Fruit fly (Drosophila melanogaster) whole organism, embryonic: ENCODE measurements around the gene CG16758.

Experiments
- ATbp ChIP-seq: fragments of 200-800 bp; sonication (Bioruptor generic); optimal IDR thresholded peaks from 2 replicates; lab custom pipeline; 2017; ENCODE audit warnings: missing biosample characterization, mild to moderate bottlenecking, missing genetic modification characterization, missing genetic modification reagents
- Abd-B ChIP-seq: fragments of 200-800 bp; sonication (Bioruptor generic); optimal IDR thresholded peaks from 2 replicates; lab custom pipeline; 2018; ENCODE audit warnings: missing biosample characterization, mild to moderate bottlenecking, missing genetic modification characterization, moderate library complexity
- Atf3 ChIP-seq: fragments of 200-800 bp; sonication (Bioruptor generic); optimal IDR thresholded peaks from 3 replicates; lab custom pipeline; 2016; ENCODE audit warnings: missing biosample characterization, missing genetic modification characterization
- Atf6 ChIP-seq: fragments of 200-800 bp; sonication (Bioruptor generic); IDR thresholded peaks from 2 replicates; pipeline ENCODE4 v1.3.6; 2022; ENCODE audit warnings: missing biosample characterization, missing genetic modification characterization
- C15 ChIP-seq: fragments of 200-800 bp; sonication (Bioruptor generic); IDR thresholded peaks from 3 replicates; pipeline ENCODE4 v1.3.6; 2022; ENCODE audit warnings: missing biosample characterization, missing genetic modification characterization
- CG10654 ChIP-seq: fragments of 200-800 bp; sonication (Bioruptor generic); optimal IDR thresholded peaks from 2 replicates; lab custom pipeline; 2016; ENCODE audit warnings: missing biosample characterization, missing genetic modification characterization
- CG11085 ChIP-seq: fragments of 200-800 bp; sonication (Bioruptor generic); IDR thresholded peaks from 2 replicates; pipeline ENCODE4 v1.3.6; 2022; ENCODE audit warnings: missing biosample characterization, missing genetic modification characterization
- CG11398 ChIP-seq: fragments of 200-800 bp; sonication (Bioruptor generic); optimal IDR thresholded peaks from 2 replicates; lab custom pipeline; 2016; ENCODE audit warnings: missing biosample characterization, missing genetic modification characterization
- CG11504 ChIP-seq: fragments of 200-800 bp; sonication (Bioruptor generic); optimal IDR thresholded peaks from 3 replicates; lab custom pipeline; 2019; ENCODE audit warnings: missing biosample characterization, mild to moderate bottlenecking, missing genetic modification characterization, moderate library complexity
- CG12769 ChIP-seq: fragments of 200-800 bp; sonication (Bioruptor generic); optimal IDR thresholded peaks from 2 replicates; lab custom pipeline; 2019; ENCODE audit warnings: missing biosample characterization, mild to moderate bottlenecking, missing genetic modification characterization, moderate library complexity
- CG17829 ChIP-seq: fragments of 200-800 bp; optimal IDR thresholded peaks from 2 replicates; lab custom pipeline; 2019; ENCODE audit warnings: missing biosample characterization, mild to moderate bottlenecking, missing genetic modification characterization, moderate library complexity
- CG2199 ChIP-seq: fragments of 200-800 bp; sonication (Bioruptor generic); IDR thresholded peaks from 3 replicates; pipeline ENCODE4 v1.3.6; 2022; ENCODE audit warnings: missing biosample characterization, missing genetic modification characterization
- CG30020 ChIP-seq: fragments of 200-800 bp; optimal IDR thresholded peaks from 2 replicates; lab custom pipeline; 2019; ENCODE audit warnings: missing biosample characterization, mild to moderate bottlenecking, missing genetic modification characterization, moderate library complexity
- CG31441 ChIP-seq: fragments of 200-800 bp; sonication (Bioruptor generic); IDR thresholded peaks from 2 replicates; pipeline ENCODE4 v1.3.6; 2022; ENCODE audit warnings: missing biosample characterization, missing genetic modification characterization
- CG4328 ChIP-seq: fragments of 200-800 bp; sonication (Bioruptor generic); optimal IDR thresholded peaks from 3 replicates; lab custom pipeline; 2017; ENCODE audit warnings: missing biosample characterization, missing genetic modification reagents, missing genetic modification characterization
- CG5953 ChIP-seq: fragments of 200-800 bp; sonication (Bioruptor generic); IDR thresholded peaks from 2 replicates; pipeline ENCODE4 v1.3.6; 2022; ENCODE audit warnings: missing biosample characterization, missing genetic modification characterization
- CG8089 ChIP-seq: fragments of 200-800 bp; sonication (Bioruptor generic); optimal IDR thresholded peaks from 3 replicates; lab custom pipeline; 2016; ENCODE audit warnings: missing biosample characterization, missing genetic modification characterization
- CG8765 ChIP-seq: fragments of 200-800 bp; sonication (Bioruptor generic); IDR thresholded peaks from 2 replicates; pipeline ENCODE4 v1.3.6; 2022; ENCODE audit warnings: missing biosample characterization, missing genetic modification characterization
- CkIIα-i1 ChIP-seq: fragments of 200-800 bp; sonication (Bioruptor generic); IDR thresholded peaks from 2 replicates; pipeline ENCODE4 v1.3.6; 2022; ENCODE audit warnings: missing biosample characterization, missing genetic modification characterization
- Drgx ChIP-seq: fragments of 200-800 bp; sonication (Bioruptor generic); IDR thresholded peaks from 2 replicates; pipeline ENCODE4 v1.3.6; 2022; ENCODE audit warnings: missing biosample characterization, missing genetic modification characterization
- Elba2 ChIP-seq: fragments of 200-800 bp; sonication (Bioruptor generic); optimal IDR thresholded peaks from 3 replicates; lab custom pipeline; 2016; ENCODE audit warnings: missing biosample characterization, missing genetic modification characterization
- HLH54F ChIP-seq: fragments of 200-800 bp; sonication (Bioruptor generic); optimal IDR thresholded peaks from 3 replicates; lab custom pipeline; 2016; ENCODE audit warnings: missing biosample characterization, missing genetic modification characterization
- Jarid2 ChIP-seq: fragments of 200-800 bp; sonication (Bioruptor generic); optimal IDR thresholded peaks from 3 replicates; lab custom pipeline; 2017; ENCODE audit warnings: mild to moderate bottlenecking, missing biosample characterization, missing genetic modification reagents, missing genetic modification characterization
- Lhr ChIP-seq: fragments of 200-800 bp; sonication (Bioruptor generic); optimal IDR thresholded peaks from 3 replicates; lab custom pipeline; 2017; ENCODE audit warnings: mild to moderate bottlenecking, missing biosample characterization, missing genetic modification reagents, missing genetic modification characterization
- Opbp ChIP-seq: fragments of 200-800 bp; sonication (Bioruptor generic); IDR thresholded peaks from 3 replicates; pipeline ENCODE4 v1.3.6; 2022; ENCODE audit warnings: missing biosample characterization, missing genetic modification characterization; ENCODE audit not compliant: partially characterized antibody
- Pdp1 ChIP-seq, 2 experiments: fragments of 200-800 bp; sonication (Bioruptor generic); optimal IDR thresholded peaks; 3 replicates each; lab custom pipeline; 2016; ENCODE audit warnings: missing biosample characterization in 2 of 2, missing genetic modification characterization in 2 of 2, mild to moderate bottlenecking in 1 of 2, moderate library complexity in 1 of 2
- Six4 ChIP-seq: fragments of 200-800 bp; sonication (Bioruptor generic); optimal IDR thresholded peaks from 2 replicates; lab custom pipeline; 2016; ENCODE audit warnings: missing biosample characterization, missing genetic modification characterization
- Spps ChIP-seq: fragments of 200-800 bp; sonication (Bioruptor generic); optimal IDR thresholded peaks from 2 replicates; lab custom pipeline; 2018; ENCODE audit warnings: missing biosample characterization, mild to moderate bottlenecking, missing genetic modification characterization
- Sry-δ ChIP-seq: fragments of 200-800 bp; sonication (Bioruptor generic); optimal IDR thresholded peaks from 2 replicates; lab custom pipeline; 2016; ENCODE audit warnings: missing biosample characterization, missing genetic modification characterization
- Taf1 ChIP-seq: fragments of 200-800 bp; sonication (Bioruptor generic); IDR thresholded peaks from 2 replicates; pipeline ENCODE4 v1.3.6; 2022; ENCODE audit warnings: missing biosample characterization, missing genetic modification characterization
- az2 ChIP-seq: fragments of 200-800 bp; sonication (Bioruptor generic); optimal IDR thresholded peaks from 3 replicates; lab custom pipeline; 2016; ENCODE audit warnings: missing biosample characterization, missing genetic modification characterization
- cg ChIP-seq: fragments of 200-800 bp; sonication (Bioruptor generic); optimal IDR thresholded peaks from 3 replicates; lab custom pipeline; 2019; ENCODE audit warnings: missing biosample characterization, mild to moderate bottlenecking, missing genetic modification characterization, moderate library complexity
- ci ChIP-seq: fragments of 200-800 bp; sonication (Bioruptor generic); IDR thresholded peaks from 3 replicates; pipeline ENCODE4 v1.3.6; 2022; ENCODE audit warnings: missing biosample characterization, missing genetic modification characterization
- da ChIP-seq: fragments of 200-800 bp; sonication (Bioruptor generic); optimal IDR thresholded peaks from 2 replicates; lab custom pipeline; 2016; ENCODE audit warnings: missing biosample characterization, missing genetic modification characterization
- dmrt99B ChIP-seq: fragments of 200-800 bp; sonication (Bioruptor generic); optimal IDR thresholded peaks from 2 replicates; lab custom pipeline; 2018; ENCODE audit warnings: missing biosample characterization, mild to moderate bottlenecking, missing genetic modification characterization, moderate library complexity
- ems ChIP-seq: fragments of 200-800 bp; sonication (Bioruptor generic); optimal IDR thresholded peaks from 3 replicates; lab custom pipeline; 2016; ENCODE audit warnings: missing biosample characterization, missing genetic modification characterization
- en ChIP-seq: fragments of 200-800 bp; sonication (Bioruptor generic); optimal IDR thresholded peaks from 2 replicates; lab custom pipeline; 2016; ENCODE audit warnings: missing biosample characterization, missing genetic modification characterization
- fd3F ChIP-seq: fragments of 200-800 bp; sonication (Bioruptor generic); optimal IDR thresholded peaks from 2 replicates; lab custom pipeline; 2018; ENCODE audit warnings: missing biosample characterization, mild to moderate bottlenecking, missing genetic modification characterization, moderate library complexity
- fd96Cb ChIP-seq: fragments of 200-800 bp; sonication (Bioruptor generic); optimal IDR thresholded peaks from 2 replicates; lab custom pipeline; 2018; ENCODE audit warnings: missing biosample characterization, mild to moderate bottlenecking, missing genetic modification characterization, moderate library complexity
- hkb ChIP-seq, 2 experiments: fragments of 200-800 bp in 1 of 2; fragments of >200 bp in 1 of 2; sonication (Bioruptor generic) in 1 of 2; IDR thresholded peaks in 1 of 2; optimal IDR thresholded peaks in 1 of 2; 2 replicates each; pipeline versions ENCODE4 v1.3.6 to Lab custom; 2017 to 2022; ENCODE audit warnings: missing biosample characterization in 1 of 2, missing genetic modification characterization in 1 of 2
- ind ChIP-seq: fragments of 200-800 bp; sonication (Bioruptor generic); optimal IDR thresholded peaks from 3 replicates; lab custom pipeline; 2016; ENCODE audit warnings: missing biosample characterization, missing genetic modification characterization
- ken ChIP-seq: fragments of 200-800 bp; sonication (Bioruptor generic); IDR thresholded peaks from 3 replicates; pipeline ENCODE4 v1.3.6; 2022; ENCODE audit warnings: missing biosample characterization, missing genetic modification characterization
- lola ChIP-seq, 3 experiments: fragments of >200 bp in 2 of 3; fragments of 200-800 bp in 1 of 3; sonication (Bioruptor generic) in 1 of 3; optimal IDR thresholded peaks; 2 replicates each; lab custom pipeline; 2017 to 2019; ENCODE audit warnings: missing biosample characterization in 3 of 3, missing genetic modification characterization in 3 of 3, mild to moderate bottlenecking in 1 of 3, moderate library complexity in 1 of 3
- nau ChIP-seq: fragments of 200-800 bp; sonication (Bioruptor generic); optimal IDR thresholded peaks from 3 replicates; lab custom pipeline; 2017; ENCODE audit warnings: missing biosample characterization, mild to moderate bottlenecking, missing genetic modification characterization, missing genetic modification reagents
- ranshi ChIP-seq: fragments of 200-800 bp; sonication (Bioruptor generic); IDR thresholded peaks from 2 replicates; pipeline ENCODE4 v1.3.6; 2022; ENCODE audit warnings: missing biosample characterization, missing genetic modification characterization
- row ChIP-seq: fragments of 200-800 bp; sonication (Bioruptor generic); IDR thresholded peaks from 3 replicates; pipeline ENCODE4 v1.3.6; 2022; ENCODE audit warnings: missing biosample characterization, missing genetic modification characterization
- seq ChIP-seq: fragments of 200-800 bp; sonication (Bioruptor generic); IDR thresholded peaks from 2 replicates; pipeline ENCODE4 v1.3.6; 2022; ENCODE audit warnings: missing biosample characterization, missing genetic modification characterization
- slbo ChIP-seq: fragments of 200-800 bp; sonication (Bioruptor generic); IDR thresholded peaks from 2 replicates; pipeline ENCODE4 v1.3.6; 2022; ENCODE audit warnings: missing biosample characterization, missing genetic modification characterization
- tin ChIP-seq: fragments of 200-800 bp; sonication (Bioruptor generic); optimal IDR thresholded peaks from 3 replicates; lab custom pipeline; 2016; ENCODE audit warnings: missing biosample characterization, missing genetic modification characterization
- trem ChIP-seq: fragments of 200-800 bp; optimal IDR thresholded peaks from 3 replicates; lab custom pipeline; 2019; ENCODE audit warnings: missing biosample characterization, mild to moderate bottlenecking, missing genetic modification characterization, moderate library complexity
- ttk ChIP-seq: fragments of 200-800 bp; sonication (Bioruptor generic); IDR thresholded peaks from 2 replicates; pipeline ENCODE4 v2.1.2; 2022; ENCODE audit warnings: missing biosample characterization, missing genetic modification characterization
- vvl ChIP-seq: fragments of 200-800 bp; sonication (Bioruptor generic); IDR thresholded peaks from 2 replicates; pipeline ENCODE4 v1.3.6; 2022; ENCODE audit warnings: missing biosample characterization, missing genetic modification characterization
- zfh2 ChIP-seq: fragments of 200-800 bp; sonication (Bioruptor generic); optimal IDR thresholded peaks from 2 replicates; lab custom pipeline; 2016; ENCODE audit warnings: missing biosample characterization, missing genetic modification characterization

Gene CG16758

DNA sequence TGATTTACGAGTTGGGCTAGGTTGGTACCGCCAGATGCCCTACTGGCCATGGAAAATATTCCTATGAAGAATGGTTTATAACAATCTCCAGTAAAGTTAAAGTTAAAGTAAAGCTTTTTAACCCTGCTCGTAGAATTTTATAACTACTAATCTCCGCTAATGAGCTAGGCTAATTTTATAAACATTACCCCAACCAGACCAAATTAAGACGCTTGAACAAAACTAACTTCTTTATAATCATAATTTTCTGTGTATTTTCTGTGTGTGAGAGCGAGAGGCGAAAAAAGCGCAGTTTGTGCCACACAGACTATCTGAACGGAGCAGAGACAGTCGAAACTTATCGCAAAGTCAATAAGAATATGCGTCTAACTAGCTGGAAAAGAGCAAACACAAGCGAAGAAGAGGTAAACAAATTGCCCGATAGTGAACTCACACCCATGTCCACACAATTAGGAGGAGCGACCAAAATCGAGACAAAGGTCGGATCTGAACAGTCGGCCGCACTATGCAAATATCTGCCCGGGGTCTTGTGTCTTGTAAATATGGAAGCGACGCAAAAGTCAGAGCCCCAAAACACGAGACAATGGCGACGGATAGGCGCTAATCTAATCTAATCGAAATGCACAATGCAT lies 33.7 kb upstream of the CG16758 start (continued):
- TF ChIP-seq trem (tag; lab: Kevin White, UChicago) (peak; percentile 41), CG12769 (peak; percentile 39), Lhr (GFP tag; lab: Kevin White, UChicago) (peak; percentile 57), ken (GFP tag; lab: Robert Waterston, UW) (no peak; the same call in 2 of the 3 replicates), ind (GFP tag; lab: Kevin White, UChicago) (no peak), CG30020 (no peak), lola (GFP tag; optimal IDR thresholded peaks at IDR 0.05; lab: Kevin White, UChicago) (peak in 1 of 3 experiments; percentile 49), Opbp (no peak), CG8765 (GFP tag; lab: Robert Waterston, UW) (no peak), en (peak; percentile 39), Atf3 (GFP tag; lab: Kevin White, UChicago) (peak; percentile 32), Atf6 (peak; percentile 60), vvl (GFP tag; lab: Robert Waterston, UW) (peak; percentile 67), CG8089 (GFP tag; lab: Kevin White, UChicago) (peak; percentile 40), fd96Cb (peak; percentile 23), tin (GFP tag; lab: Kevin White, UChicago) (no peak), cg (GFP tag; lab: Kevin White, UChicago) (no peak), HLH54F (no peak), Jarid2 (GFP tag; lab: Kevin White, UChicago) (peak; percentile 69), hkb (optimal IDR thresholded peaks at IDR 0.05; lab: Kevin White, UChicago) (no peak), hkb (GFP tag; IDR thresholded peaks at IDR 0.05; lab: Robert Waterston, UW) (peak; percentile 85), Abd-B (GFP tag; lab: Kevin White, UChicago) (no peak), ttk (peak; percentile 51; the same call in 1 of the 2 replicates), Spps (tag; lab: Kevin White, UChicago) (peak; percentile 36), seq (GFP tag; lab: Robert Waterston, UW) (peak; percentile 82), Elba2 (GFP tag; lab: Kevin White, UChicago) (no peak), C15 (no peak), ATbp (peak; percentile 93), CG11398 (peak; percentile 50), fd3F (GFP tag; lab: Kevin White, UChicago) (no peak), Sry-δ (peak; percentile 19), zfh2 (GFP tag; lab: Kevin White, UChicago) (no peak), CG17829 (tag; lab: Kevin White, UChicago) (no peak), CG2199 (GFP tag; lab: Robert Waterston, UW) (no peak), Pdp1 (GFP tag; optimal IDR thresholded peaks at IDR 0.05; lab: Kevin White, UChicago) (peak; percentile 10 to 58), CG11085 (GFP tag; lab: Robert Waterston, UW) (peak; percentile 41; the same call in 1 of the 2 replicates), Six4 (GFP tag; lab: Kevin White, UChicago) (peak; percentile 43), nau (peak; percentile 90), dmrt99B (tag; lab: Kevin White, UChicago) (peak; percentile 71), ranshi (peak; percentile 38)

DNA sequence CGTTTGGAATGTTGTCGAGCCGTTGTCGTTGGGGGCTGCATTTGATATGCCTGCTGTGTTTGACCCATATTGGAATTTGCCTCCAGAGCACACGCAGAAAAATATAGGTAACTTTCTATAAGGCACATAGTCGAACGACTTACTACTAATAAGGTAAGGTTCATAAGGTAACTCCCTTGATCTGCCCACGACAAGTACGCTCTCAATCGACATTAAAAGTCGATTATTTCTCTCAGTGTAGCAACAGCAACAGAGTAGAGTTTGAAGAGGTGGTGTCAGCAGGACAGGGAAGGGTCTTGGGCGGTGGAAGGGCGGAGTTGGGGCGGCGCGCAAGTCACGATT lies 30.3 kb upstream of the CG16758 start:
- TF ChIP-seq ci (GFP tag; lab: Robert Waterston, UW): peak; percentile 63; the same call in 1 of the 3 replicates
- TF ChIP-seq Taf1 (GFP tag; lab: Robert Waterston, UW): no peak
- TF ChIP-seq CG31441 (GFP tag; lab: Robert Waterston, UW): no peak
- TF ChIP-seq row (GFP tag; lab: Robert Waterston, UW): peak; percentile 41; the same call in 2 of the 3 replicates
- TF ChIP-seq Drgx (GFP tag; lab: Robert Waterston, UW): peak; percentile 91
- no peak for TF ChIP-seq CG4328 (GFP tag; lab: Kevin White, UChicago)
- TF ChIP-seq HLH54F: no peak
- peak; percentile 40; the same call in 1 of the 2 replicates for TF ChIP-seq slbo (GFP tag; lab: Robert Waterston, UW)
- TF ChIP-seq ems: no peak
- no peak for TF ChIP-seq da
- TF ChIP-seq CkIIα-i1: no peak
- TF ChIP-seq CG10654 (GFP tag; lab: Kevin White, UChicago): no peak
- TF ChIP-seq az2 (GFP tag; lab: Kevin White, UChicago): peak; percentile 18
- TF ChIP-seq CG11504 (tag; lab: Kevin White, UChicago): peak; percentile 44
- peak; percentile 12; the same call in 1 of the 2 replicates for TF ChIP-seq CG5953
